6 worm cellular contexts compared by ENCODE assay signal in the genomic region with DNA sequence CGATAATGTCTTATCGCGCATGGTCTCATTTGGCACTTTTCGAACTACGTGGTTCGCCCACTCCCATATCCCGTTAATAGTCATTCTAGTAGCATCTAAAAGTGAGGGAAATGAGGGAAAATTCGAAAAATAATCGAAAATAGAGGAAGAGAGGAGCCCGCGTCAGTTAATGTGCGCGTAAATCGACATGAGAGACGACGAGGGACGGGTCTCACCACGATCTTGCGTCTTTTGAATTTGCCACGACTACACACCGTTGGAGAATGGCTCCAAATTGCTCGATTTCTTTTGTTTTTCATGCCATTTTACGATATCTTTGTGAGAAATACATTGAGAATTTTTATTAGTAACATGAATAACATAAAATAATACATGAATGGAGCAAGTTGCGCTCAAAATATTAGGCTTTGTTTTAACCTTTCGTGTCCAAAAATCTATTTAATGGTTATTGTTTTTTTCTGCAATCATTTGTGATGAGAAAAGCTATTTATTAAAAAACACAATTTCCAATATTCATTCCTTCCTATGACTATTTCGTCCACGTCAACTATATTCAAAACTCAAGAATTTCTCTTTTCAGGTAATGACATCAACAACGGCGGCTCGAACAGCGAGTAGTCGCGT.
A peak's percentile ranks its signal among the peaks of the same experiment; 100 is the strongest.
TF ChIP-seq lines count a peak whose summit lies in the region.

A gene (minus strand): TSS at position 95 of the 624 bp plus-strand sequence.
A gene (plus strand): TSS at position 574 of the 624 bp plus-strand sequence.

TF ChIP-seq in whole organism, L1 larva, 84 proteins besides CTCF, POLR2A, EP300 and RAD21 (continues in another document):
- no peak for TF ChIP-seq aly-2 (tag; optimal IDR thresholded peaks at IDR 0.05; lab: Kevin White, UChicago)
- TF ChIP-seq snpc-4 (tag; optimal IDR thresholded peaks at IDR 0.05; lab: Kevin White, UChicago): no peak
- TF ChIP-seq zag-1 (tag; optimal IDR thresholded peaks at IDR 0.05; lab: Kevin White, UChicago): no peak
- TF ChIP-seq lin-15B (tag; optimal IDR thresholded peaks at IDR 0.05; lab: Kevin White, UChicago): peak; percentile 1
- no peak for TF ChIP-seq Y116A8C.19 (tag; optimal IDR thresholded peaks at IDR 0.05; lab: Kevin White, UChicago; ENCODE audit: borderline replicate concordance)
- TF ChIP-seq jun-1 (tag; optimal IDR thresholded peaks at IDR 0.05; lab: Kevin White, UChicago): no peak
- no peak for TF ChIP-seq C16A3.4 (tag; optimal IDR thresholded peaks at IDR 0.05; lab: Kevin White, UChicago)
- no peak for TF ChIP-seq egl-13 (tag; optimal IDR thresholded peaks at IDR 0.05; lab: Kevin White, UChicago)
- peak in 2 of 3 experiments; percentile 42 to 56 for TF ChIP-seq dpl-1 (GFP tag; optimal IDR thresholded peaks at IDR 0.05; lab: Kevin White, UChicago)
- no peak for TF ChIP-seq nhr-19 (GFP tag; conservative IDR thresholded peaks at IDR 0.05; lab: Robert Waterston, UW)
- TF ChIP-seq pqm-1 (tag; optimal IDR thresholded peaks at IDR 0.05; lab: Kevin White, UChicago): no peak
- TF ChIP-seq lsy-2 (tag; optimal IDR thresholded peaks at IDR 0.05; lab: Kevin White, UChicago): peak in 1 of 2 experiments; percentile 48

TF ChIP-seq in whole organism, L2 larva, 48 proteins besides CTCF, POLR2A, EP300 and RAD21:
- TF ChIP-seq crh-2 (tag; optimal IDR thresholded peaks at IDR 0.05; lab: Kevin White, UChicago) (peak; percentile 86), nhr-11 (tag; optimal IDR thresholded peaks at IDR 0.05; lab: Kevin White, UChicago) (no peak), nhr-129 (tag; optimal IDR thresholded peaks at IDR 0.05; lab: Kevin White, UChicago) (peak; percentile 43), nhr-77 (tag; optimal IDR thresholded peaks at IDR 0.05; lab: Kevin White, UChicago) (no peak), lin-11 (tag; optimal IDR thresholded peaks at IDR 0.05; lab: Kevin White, UChicago) (no peak), C34F6.9 (tag; optimal IDR thresholded peaks at IDR 0.05; lab: Kevin White, UChicago) (peak; percentile 18), unc-39 (tag; optimal IDR thresholded peaks at IDR 0.05; lab: Kevin White, UChicago) (no peak)

TF ChIP-seq in whole organism, L3 larva, 47 proteins besides CTCF, POLR2A, EP300 and RAD21:
- no peak for TF ChIP-seq fkh-10 (GFP tag; optimal IDR thresholded peaks at IDR 0.05; lab: Kevin White, UChicago)
- TF ChIP-seq nfya-1 (tag; optimal IDR thresholded peaks at IDR 0.05; lab: Kevin White, UChicago; ENCODE audit: insufficient read depth): no peak
- no peak for TF ChIP-seq nhr-77 (tag; optimal IDR thresholded peaks at IDR 0.05; lab: Kevin White, UChicago)
- TF ChIP-seq nhr-12 (tag; optimal IDR thresholded peaks at IDR 0.05; lab: Kevin White, UChicago): no peak
- peak; percentile 62 for TF ChIP-seq lin-15B (tag; optimal IDR thresholded peaks at IDR 0.05; lab: Kevin White, UChicago)
- TF ChIP-seq R02D3.7 (tag; optimal IDR thresholded peaks at IDR 0.05; lab: Kevin White, UChicago): peak; percentile 80
- no peak for TF ChIP-seq ceh-9 (tag; optimal IDR thresholded peaks at IDR 0.05; lab: Kevin White, UChicago)
- no peak for TF ChIP-seq egl-27 (tag; optimal IDR thresholded peaks at IDR 0.05; lab: Kevin White, UChicago)
- no peak for TF ChIP-seq eor-1 (tag; optimal IDR thresholded peaks at IDR 0.05; lab: Kevin White, UChicago)
- no peak for TF ChIP-seq nhr-28 (tag; optimal IDR thresholded peaks at IDR 0.05; lab: Kevin White, UChicago)
- TF ChIP-seq lin-39 (tag; optimal IDR thresholded peaks at IDR 0.05; lab: Kevin White, UChicago): peak; percentile 69
- no peak for TF ChIP-seq skn-1 (tag; optimal IDR thresholded peaks at IDR 0.05; lab: Kevin White, UChicago)
- TF ChIP-seq ztf-4 (tag; optimal IDR thresholded peaks at IDR 0.05; lab: Kevin White, UChicago): no peak
- no peak for TF ChIP-seq egl-5 (tag; optimal IDR thresholded peaks at IDR 0.05; lab: Kevin White, UChicago)
- TF ChIP-seq jun-1 (tag; optimal IDR thresholded peaks at IDR 0.05; lab: Kevin White, UChicago): no peak
- no peak for TF ChIP-seq zag-1 (tag; optimal IDR thresholded peaks at IDR 0.05; lab: Kevin White, UChicago)
- TF ChIP-seq elt-2 (tag; optimal IDR thresholded peaks at IDR 0.05; lab: Kevin White, UChicago): peak; percentile 12

TF ChIP-seq in whole organism, L4 larva, 104 proteins besides CTCF, POLR2A, EP300 and RAD21:
- peak; percentile 27 for TF ChIP-seq dpl-1 (GFP tag; optimal IDR thresholded peaks at IDR 0.05; lab: Kevin White, UChicago)
- no peak for TF ChIP-seq F44E2.7 (GFP tag; IDR thresholded peaks at IDR 0.05; lab: Robert Waterston, UW)
- peak; percentile 0 for TF ChIP-seq mes-2 (tag; optimal IDR thresholded peaks at IDR 0.05; lab: Kevin White, UChicago; ENCODE audit: poor library complexity, severe bottlenecking)
- peak; percentile 76 for TF ChIP-seq R02D3.7 (tag; optimal IDR thresholded peaks at IDR 0.05; lab: Kevin White, UChicago)
- TF ChIP-seq mxl-2 (GFP tag; conservative IDR thresholded peaks at IDR 0.05; lab: Robert Waterston, UW): no peak
- TF ChIP-seq nhr-102 (tag; optimal IDR thresholded peaks at IDR 0.05; lab: Kevin White, UChicago): no peak
- TF ChIP-seq tra-1 (GFP tag; IDR thresholded peaks at IDR 0.05; lab: Robert Waterston, UW): no peak

TF ChIP-seq in whole organism, mixed stage, embryonic, 35 proteins besides CTCF, POLR2A, EP300 and RAD21:
- TF ChIP-seq mep-1 (tag; optimal IDR thresholded peaks at IDR 0.05; lab: Kevin White, UChicago) (peak; percentile 54), lin-32 (GFP tag; optimal IDR thresholded peaks at IDR 0.05; lab: Kevin White, UChicago) (no peak)

TF ChIP-seq in whole organism, young adult, 124 proteins besides CTCF, POLR2A, EP300 and RAD21:
- no peak for TF ChIP-seq Y95B8A.8 (GFP tag; IDR thresholded peaks at IDR 0.05; lab: Robert Waterston, UW)
- TF ChIP-seq let-607 (tag; optimal IDR thresholded peaks at IDR 0.05; lab: Kevin White, UChicago): peak in 1 of 2 experiments; percentile 27
- TF ChIP-seq egrh-3 (GFP tag; IDR thresholded peaks at IDR 0.05; lab: Robert Waterston, UW): no peak
- peak; percentile 8 for TF ChIP-seq lsl-1 (GFP tag; optimal IDR thresholded peaks at IDR 0.05; lab: Kevin White, UChicago)
- peak; percentile 27; the same call in 1 of the 2 replicates for TF ChIP-seq hmg-1.2 (GFP tag; IDR thresholded peaks at IDR 0.05; lab: Robert Waterston, UW)
- no peak for TF ChIP-seq Y56A3A.18 (GFP tag; IDR thresholded peaks at IDR 0.05; lab: Robert Waterston, UW)
- peak; percentile 69 for TF ChIP-seq F33H1.4 (GFP tag; IDR thresholded peaks at IDR 0.05; lab: Robert Waterston, UW)
TF ChIP-seq in whole organism, young adult: peak in this region for 4.
